Worm (Caenorhabditis elegans) whole organism, L3 larva: Measurements from ENCODE around the gene seb-3.

ENCODE experiments used
- R02D3.7 ChIP-seq: fragments of 150-350 bp; optimal IDR thresholded peaks from 2 replicates; lab custom pipeline; 2014; ENCODE audit warnings: missing biosample characterization, missing genetic modification characterization
- aly-2 ChIP-seq: fragments of 150-350 bp; optimal IDR thresholded peaks from 2 replicates; lab custom pipeline; 2014; ENCODE audit warnings: missing biosample characterization, missing genetic modification characterization
- elt-1 ChIP-seq: fragments of 150-350 bp; optimal IDR thresholded peaks from 2 replicates; lab custom pipeline; 2014; ENCODE audit warnings: missing biosample characterization, missing genetic modification characterization
- fkh-10 ChIP-seq: sonication (generic microtip); optimal IDR thresholded peaks from 2 replicates; lab custom pipeline; 2017; ENCODE audit warnings: missing biosample characterization, missing genetic modification reagents, missing genetic modification characterization
- lsy-12 ChIP-seq: sonication (generic microtip); optimal IDR thresholded peaks from 2 replicates; lab custom pipeline; 2016; ENCODE audit warnings: mild to moderate bottlenecking, missing genetic modification characterization, missing compliant biosample characterization
- mdl-1 ChIP-seq: fragments of 150-350 bp; optimal IDR thresholded peaks from 2 replicates; lab custom pipeline; 2014; ENCODE audit warnings: missing biosample characterization, missing genetic modification characterization
- nhr-11 ChIP-seq: fragments of 150-350 bp; optimal IDR thresholded peaks from 2 replicates; lab custom pipeline; 2014; ENCODE audit warnings: missing biosample characterization, missing genetic modification characterization
- nhr-76 ChIP-seq: fragments of 150-350 bp; sonication (generic microtip); optimal IDR thresholded peaks from 5 replicates; lab custom pipeline; 2014; ENCODE audit warnings: missing biosample characterization, missing genetic modification characterization
- pqm-1 ChIP-seq: fragments of 150-350 bp; optimal IDR thresholded peaks from 2 replicates; lab custom pipeline; 2017; ENCODE audit warnings: missing biosample characterization, missing genetic modification characterization, inconsistent platforms
- snpc-4 ChIP-seq: fragments of 150-350 bp; optimal IDR thresholded peaks from 2 replicates; lab custom pipeline; 2014; ENCODE audit warnings: missing biosample characterization, missing genetic modification characterization
- zag-1 ChIP-seq: fragments of 150-350 bp; optimal IDR thresholded peaks from 2 replicates; lab custom pipeline; 2014; ENCODE audit warnings: missing biosample characterization, missing genetic modification characterization
- ztf-11 ChIP-seq: fragments of 150-350 bp; optimal IDR thresholded peaks from 2 replicates; lab custom pipeline; 2014; ENCODE audit warnings: missing biosample characterization, missing genetic modification characterization

- no peak for TF ChIP-seq nhr-76
- no peak for TF ChIP-seq ztf-11 (tag; lab: Kevin White, UChicago)
- TF ChIP-seq mdl-1 (tag; lab: Kevin White, UChicago): no peak
- TF ChIP-seq pqm-1 (tag; lab: Kevin White, UChicago): no peak
- TF ChIP-seq fkh-10 (GFP tag; lab: Kevin White, UChicago): no peak
- no peak for TF ChIP-seq R02D3.7 (tag; lab: Kevin White, UChicago)
- TF ChIP-seq lsy-12 (tag; lab: Kevin White, UChicago): no peak
- TF ChIP-seq zag-1: no peak
- no peak for TF ChIP-seq nhr-11 (tag; lab: Kevin White, UChicago)
- no peak for TF ChIP-seq snpc-4 (tag; lab: Kevin White, UChicago)
- no peak for TF ChIP-seq elt-1
- no peak for TF ChIP-seq aly-2 (tag; lab: Kevin White, UChicago)
Observed at ce11 chrX:15053223-15053933, 27.3 kb downstream of the seb-3 start, which contains the start of gene H03G16.1.
